Worm (Caenorhabditis elegans) whole organism, mixed stage, embryonic: ENCODE data around the gene C07G3.15.

Source experiments
- M03D4.4 ChIP-seq: sonication (generic microtip); optimal IDR thresholded peaks from 2 replicates; lab custom pipeline; 2017; ENCODE audit warnings: mild to moderate bottlenecking, missing genetic modification characterization, missing compliant biosample characterization
- ceh-39 ChIP-seq: fragments of 150-350 bp; optimal IDR thresholded peaks from 2 replicates; lab custom pipeline; 2014; ENCODE audit warnings: missing biosample characterization, missing genetic modification characterization
- ceh-83 ChIP-seq: fragments of 200-800 bp; sonication (Bioruptor generic); optimal IDR thresholded peaks from 2 replicates; lab custom pipeline; 2018; ENCODE audit warnings: mild to moderate bottlenecking, missing genetic modification characterization, missing compliant biosample characterization
- ces-1 ChIP-seq: fragments of 150-350 bp; optimal IDR thresholded peaks from 2 replicates; lab custom pipeline; 2014; ENCODE audit warnings: missing biosample characterization, missing genetic modification reagents, missing genetic modification characterization
- elt-3 ChIP-seq: fragments of 150-350 bp; optimal IDR thresholded peaks from 2 replicates; lab custom pipeline; 2014; ENCODE audit warnings: missing biosample characterization, missing genetic modification characterization
- lin-13 ChIP-seq: fragments of 150-350 bp; optimal IDR thresholded peaks from 2 replicates; lab custom pipeline; 2014; ENCODE audit warnings: missing biosample characterization, missing genetic modification characterization
- mls-2 ChIP-seq: sonication (generic microtip); optimal IDR thresholded peaks from 2 replicates; lab custom pipeline; 2016; ENCODE audit warnings: mild to moderate bottlenecking, missing genetic modification characterization, moderate library complexity, missing compliant biosample characterization
- nhr-237 ChIP-seq: fragments of 150-350 bp; optimal IDR thresholded peaks from 2 replicates; lab custom pipeline; 2014; ENCODE audit warnings: missing biosample characterization, missing genetic modification characterization
- nhr-28 ChIP-seq: fragments of 150-350 bp; optimal IDR thresholded peaks from 2 replicates; lab custom pipeline; 2014; ENCODE audit warnings: missing biosample characterization, missing genetic modification characterization
- nhr-76 ChIP-seq: sonication (generic microtip); optimal IDR thresholded peaks from 2 replicates; lab custom pipeline; 2017; ENCODE audit warnings: missing biosample characterization, missing genetic modification characterization
- snpc-4 ChIP-seq: fragments of 150-350 bp; optimal IDR thresholded peaks from 2 replicates; lab custom pipeline; 2014; ENCODE audit warnings: missing biosample characterization, missing genetic modification characterization
- sptf-1 ChIP-seq: sonication (generic microtip); optimal IDR thresholded peaks from 2 replicates; lab custom pipeline; 2017; ENCODE audit warnings: mild to moderate bottlenecking, missing genetic modification characterization, moderate library complexity, missing compliant biosample characterization
- zip-8 ChIP-seq: fragments of 150-350 bp; optimal IDR thresholded peaks from 2 replicates; lab custom pipeline; 2014; ENCODE audit warnings: missing biosample characterization, missing genetic modification characterization

DNA sequence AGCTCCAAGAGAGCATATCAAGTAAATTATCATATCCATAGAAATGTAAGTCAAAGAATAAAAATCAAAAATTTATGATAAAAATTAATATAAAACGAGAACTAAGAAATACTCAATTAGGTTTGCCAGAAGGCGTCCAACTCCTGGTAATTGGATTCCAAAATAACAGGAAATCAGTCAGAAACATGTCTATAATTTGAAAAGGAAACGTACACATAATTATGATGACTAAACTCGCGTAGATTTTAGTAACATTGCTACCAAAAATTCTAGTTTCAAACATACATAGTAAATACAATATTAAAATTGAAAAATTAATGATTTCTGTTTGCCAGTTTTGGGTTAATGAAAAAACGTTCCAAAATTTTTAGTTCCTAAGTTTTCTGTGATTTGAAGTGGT is 12.1 kb downstream of the C07G3.15 start, which contains the start of gene srbc-33:
- TF ChIP-seq nhr-28 (tag; lab: Kevin White, UChicago) (no peak), elt-3 (tag; lab: Kevin White, UChicago) (no peak), M03D4.4 (tag; lab: Kevin White, UChicago) (no peak), snpc-4 (tag; lab: Kevin White, UChicago) (no peak), ces-1 (no peak), nhr-76 (tag; lab: Kevin White, UChicago) (no peak), mls-2 (tag; lab: Kevin White, UChicago) (no peak), lin-13 (tag; lab: Kevin White, UChicago) (no peak), nhr-237 (tag; lab: Kevin White, UChicago) (no peak), zip-8 (tag; lab: Kevin White, UChicago) (no peak), sptf-1 (tag; lab: Kevin White, UChicago) (no peak), ceh-39 (tag; lab: Kevin White, UChicago) (no peak), ceh-83 (GFP tag; lab: Kevin White, UChicago) (no peak)
